Comparison of ENCODE assay signal across 1 worm cellular context in genomic region chrV:5274974-5275373, ce11.
TF ChIP-seq lines count a peak whose summit lies in the region.

No protein-coding gene starts in this region.

TF ChIP-seq in whole organism, L4 larva, 104 proteins besides CTCF, POLR2A, EP300 and RAD21 (continued from another document):
- TF ChIP-seq tag-97 (GFP tag; IDR thresholded peaks at IDR 0.05; lab: Robert Waterston, UW) (no peak), mdl-1 (tag; optimal IDR thresholded peaks at IDR 0.05; lab: Kevin White, UChicago) (peak in 1 of 2 experiments; percentile 34), spr-3 (GFP tag; optimal IDR thresholded peaks at IDR 0.05; lab: Kevin White, UChicago) (peak; percentile 33), rbr-2 (tag; optimal IDR thresholded peaks at IDR 0.05; lab: Kevin White, UChicago) (peak; percentile 46), F37D6.2 (tag; optimal IDR thresholded peaks at IDR 0.05; lab: Kevin White, UChicago) (peak; percentile 25), nhr-237 (tag; optimal IDR thresholded peaks at IDR 0.05; lab: Kevin White, UChicago) (no peak), T26A8.4 (GFP tag; IDR thresholded peaks at IDR 0.05; lab: Robert Waterston, UW) (peak; percentile 13; the same call in 1 of the 2 replicates), dpl-1 (GFP tag; optimal IDR thresholded peaks at IDR 0.05; lab: Kevin White, UChicago) (peak; percentile 66), hmg-1.1 (GFP tag; IDR thresholded peaks at IDR 0.05; lab: Robert Waterston, UW) (peak; percentile 35)
